Fruit fly (Drosophila melanogaster) whole organism, embryonic: Measurements from ENCODE around the gene CG32436.

ENCODE experiments used
- B-H2 ChIP-seq: fragments of 200-800 bp; sonication (Bioruptor generic); optimal IDR thresholded peaks from 2 replicates; lab custom pipeline; 2018; ENCODE audit warnings: missing biosample characterization, mild to moderate bottlenecking, missing genetic modification characterization
- BtbVII ChIP-seq: fragments of 200-800 bp; sonication (Bioruptor generic); optimal IDR thresholded peaks from 3 replicates; lab custom pipeline; 2017; ENCODE audit warnings: missing biosample characterization, mild to moderate bottlenecking, missing genetic modification characterization
- CG10147 ChIP-seq: fragments of 200-800 bp; sonication (Bioruptor generic); optimal IDR thresholded peaks from 2 replicates; lab custom pipeline; 2019; ENCODE audit warnings: missing biosample characterization, mild to moderate bottlenecking, missing genetic modification characterization, moderate library complexity
- CG10267 ChIP-seq: fragments of 200-800 bp; sonication (Bioruptor generic); optimal IDR thresholded peaks from 2 replicates; lab custom pipeline; 2018; ENCODE audit warnings: missing biosample characterization, mild to moderate bottlenecking, missing genetic modification characterization, moderate library complexity
- CG10543 ChIP-seq: fragments of 200-800 bp; sonication (Bioruptor generic); optimal IDR thresholded peaks from 3 replicates; lab custom pipeline; 2017; ENCODE audit warnings: missing biosample characterization, mild to moderate bottlenecking, missing genetic modification characterization, moderate library complexity
- CG11504 ChIP-seq: fragments of 200-800 bp; sonication (Bioruptor generic); optimal IDR thresholded peaks from 3 replicates; lab custom pipeline; 2019; ENCODE audit warnings: missing biosample characterization, mild to moderate bottlenecking, missing genetic modification characterization, moderate library complexity
- CG12391 ChIP-seq: fragments of 200-800 bp; sonication (Bioruptor generic); optimal IDR thresholded peaks from 3 replicates; lab custom pipeline; 2018; ENCODE audit warnings: missing biosample characterization, mild to moderate bottlenecking, missing genetic modification characterization, moderate library complexity
- CG12659 ChIP-seq: fragments of 200-800 bp; sonication (Bioruptor generic); optimal IDR thresholded peaks from 3 replicates; lab custom pipeline; 2017; ENCODE audit warnings: mild to moderate bottlenecking, missing biosample characterization, missing genetic modification reagents, missing genetic modification characterization
- CG12769 ChIP-seq: fragments of 200-800 bp; sonication (Bioruptor generic); optimal IDR thresholded peaks from 2 replicates; lab custom pipeline; 2019; ENCODE audit warnings: missing biosample characterization, mild to moderate bottlenecking, missing genetic modification characterization, moderate library complexity
- CG13424 ChIP-seq: fragments of 200-800 bp; sonication (Bioruptor generic); optimal IDR thresholded peaks from 2 replicates; lab custom pipeline; 2019; ENCODE audit warnings: missing biosample characterization, mild to moderate bottlenecking, missing genetic modification characterization, moderate library complexity
- CG13775 ChIP-seq: fragments of 200-800 bp; sonication (Bioruptor generic); optimal IDR thresholded peaks from 3 replicates; lab custom pipeline; 2017; ENCODE audit warnings: missing biosample characterization, mild to moderate bottlenecking, missing genetic modification characterization
- CG14014 ChIP-seq: fragments of 200-800 bp; sonication (Bioruptor generic); IDR thresholded peaks from 2 replicates; pipeline ENCODE4 v1.3.6; 2022; ENCODE audit warnings: missing biosample characterization, missing genetic modification characterization
- CG15073 ChIP-seq: fragments of 200-800 bp; sonication (Bioruptor generic); optimal IDR thresholded peaks from 2 replicates; lab custom pipeline; 2016; ENCODE audit warnings: missing biosample characterization, missing genetic modification characterization
- CG18619 ChIP-seq: fragments of 200-800 bp; sonication (Bioruptor generic); optimal IDR thresholded peaks from 3 replicates; lab custom pipeline; 2017; ENCODE audit warnings: missing biosample characterization, mild to moderate bottlenecking, missing genetic modification characterization
- CG2120 ChIP-seq: fragments of 200-800 bp; sonication (Bioruptor generic); optimal IDR thresholded peaks from 3 replicates; lab custom pipeline; 2016; ENCODE audit warnings: missing biosample characterization, missing genetic modification characterization
- CG3065 ChIP-seq: fragments of 200-800 bp; sonication (Bioruptor generic); optimal IDR thresholded peaks from 2 replicates; lab custom pipeline; 2016; ENCODE audit warnings: missing biosample characterization, missing genetic modification characterization
- CG3281 ChIP-seq: fragments of 200-800 bp; sonication (Bioruptor generic); optimal IDR thresholded peaks from 3 replicates; lab custom pipeline; 2017; ENCODE audit warnings: missing biosample characterization, mild to moderate bottlenecking, missing genetic modification characterization
- CG34376 ChIP-seq: fragments of 200-800 bp; sonication (Bioruptor generic); optimal IDR thresholded peaks from 2 replicates; lab custom pipeline; 2018; ENCODE audit warnings: missing biosample characterization, mild to moderate bottlenecking, missing genetic modification characterization
- CG3847 ChIP-seq: fragments of 200-800 bp; sonication (Bioruptor generic); IDR thresholded peaks from 2 replicates; pipeline ENCODE4 v1.3.6; 2022; ENCODE audit warnings: missing biosample characterization, missing genetic modification characterization
- CG6765 ChIP-seq: fragments of 200-800 bp; sonication (Bioruptor generic); optimal IDR thresholded peaks from 3 replicates; lab custom pipeline; 2017; ENCODE audit warnings: missing biosample characterization, mild to moderate bottlenecking, missing genetic modification characterization
- CG6813 ChIP-seq: fragments of 200-800 bp; sonication (Bioruptor generic); optimal IDR thresholded peaks from 2 replicates; lab custom pipeline; 2017; ENCODE audit warnings: missing biosample characterization, missing genetic modification characterization, mild to moderate bottlenecking, moderate library complexity, missing genetic modification reagents
- CG9727 ChIP-seq: fragments of 200-800 bp; sonication (Bioruptor generic); optimal IDR thresholded peaks from 3 replicates; lab custom pipeline; 2017; ENCODE audit warnings: missing biosample characterization, mild to moderate bottlenecking, missing genetic modification characterization
- CG9817 ChIP-seq: fragments of 200-800 bp; sonication (Bioruptor generic); optimal IDR thresholded peaks from 2 replicates; lab custom pipeline; 2018; ENCODE audit warnings: missing biosample characterization, mild to moderate bottlenecking, missing genetic modification characterization, moderate library complexity
- D19A ChIP-seq: fragments of 200-800 bp; optimal IDR thresholded peaks from 3 replicates; lab custom pipeline; 2019; ENCODE audit warnings: missing biosample characterization, mild to moderate bottlenecking, missing genetic modification characterization, moderate library complexity
- D19B ChIP-seq: fragments of 200-800 bp; sonication (Bioruptor generic); optimal IDR thresholded peaks from 2 replicates; lab custom pipeline; 2017; ENCODE audit warnings: missing biosample characterization, mild to moderate bottlenecking, missing genetic modification characterization
- Elba2 ChIP-seq: fragments of 200-800 bp; sonication (Bioruptor generic); optimal IDR thresholded peaks from 3 replicates; lab custom pipeline; 2016; ENCODE audit warnings: missing biosample characterization, missing genetic modification characterization
- Fer1 ChIP-seq: fragments of 200-800 bp; sonication (Bioruptor generic); optimal IDR thresholded peaks from 2 replicates; lab custom pipeline; 2017; ENCODE audit warnings: missing biosample characterization, mild to moderate bottlenecking, missing genetic modification characterization
- Fer3 ChIP-seq: fragments of 200-800 bp; sonication (Bioruptor generic); optimal IDR thresholded peaks from 2 replicates; lab custom pipeline; 2018; ENCODE audit warnings: missing biosample characterization, mild to moderate bottlenecking, missing genetic modification characterization, moderate library complexity
- Hsf ChIP-seq: fragments of 200-800 bp; sonication (Bioruptor generic); optimal IDR thresholded peaks from 3 replicates; lab custom pipeline; 2016; ENCODE audit warnings: missing biosample characterization, missing genetic modification characterization
- MTF-1 ChIP-seq: fragments of 200-800 bp; sonication (Bioruptor generic); optimal IDR thresholded peaks from 2 replicates; lab custom pipeline; 2018; ENCODE audit warnings: missing biosample characterization, mild to moderate bottlenecking, missing genetic modification characterization, borderline replicate concordance
- Med ChIP-seq: fragments of 200-800 bp; sonication (Bioruptor generic); peaks from one replicate; lab custom pipeline; 2016; ENCODE audit warnings: missing biosample characterization, missing genetic modification characterization, mild to moderate bottlenecking, inconsistent platforms, moderate library complexity
- Nf-YB ChIP-seq: fragments of 200-800 bp; sonication (Bioruptor generic); optimal IDR thresholded peaks from 3 replicates; lab custom pipeline; 2019; ENCODE audit warnings: missing biosample characterization, mild to moderate bottlenecking, missing genetic modification characterization, moderate library complexity
- ase ChIP-seq: fragments of 200-800 bp; sonication (Bioruptor generic); IDR thresholded peaks from 3 replicates; pipeline ENCODE4 v1.3.6; 2022; ENCODE audit warnings: missing biosample characterization, missing genetic modification characterization
- bigmax ChIP-seq: fragments of 200-800 bp; sonication (Bioruptor generic); optimal IDR thresholded peaks from 2 replicates; lab custom pipeline; 2018; ENCODE audit warnings: missing biosample characterization, mild to moderate bottlenecking, missing genetic modification characterization
- crol ChIP-seq: fragments of 200-800 bp; sonication (Bioruptor generic); IDR thresholded peaks from 2 replicates; pipeline ENCODE4 v1.3.6; 2022; ENCODE audit warnings: missing biosample characterization, missing genetic modification characterization
- cwo ChIP-seq: fragments of 200-800 bp; sonication (Bioruptor generic); optimal IDR thresholded peaks from 3 replicates; lab custom pipeline; 2017; ENCODE audit warnings: missing biosample characterization, missing genetic modification characterization, mild to moderate bottlenecking, moderate library complexity, missing genetic modification reagents
- dysf ChIP-seq: fragments of 200-800 bp; sonication (Bioruptor generic); IDR thresholded peaks from 3 replicates; pipeline ENCODE4 v1.3.6; 2022; ENCODE audit warnings: missing biosample characterization, missing genetic modification characterization
- fd3F ChIP-seq: fragments of 200-800 bp; sonication (Bioruptor generic); optimal IDR thresholded peaks from 2 replicates; lab custom pipeline; 2018; ENCODE audit warnings: missing biosample characterization, mild to moderate bottlenecking, missing genetic modification characterization, moderate library complexity
- gcm ChIP-seq: fragments of 200-800 bp; sonication (Bioruptor generic); optimal IDR thresholded peaks from 2 replicates; lab custom pipeline; 2019; ENCODE audit warnings: missing biosample characterization, mild to moderate bottlenecking, missing genetic modification characterization, moderate library complexity
- gem ChIP-seq: fragments of 200-800 bp; sonication (Bioruptor generic); optimal IDR thresholded peaks from 2 replicates; lab custom pipeline; 2019; ENCODE audit warnings: missing biosample characterization, mild to moderate bottlenecking, missing genetic modification characterization, moderate library complexity
- ind ChIP-seq: fragments of 200-800 bp; sonication (Bioruptor generic); optimal IDR thresholded peaks from 3 replicates; lab custom pipeline; 2016; ENCODE audit warnings: missing biosample characterization, missing genetic modification characterization
- lilli ChIP-seq: fragments of 200-800 bp; sonication (Bioruptor generic); optimal IDR thresholded peaks from 3 replicates; lab custom pipeline; 2016; ENCODE audit warnings: missing biosample characterization, missing genetic modification characterization
- mam ChIP-seq: fragments of 200-800 bp; sonication (Bioruptor generic); optimal IDR thresholded peaks from 3 replicates; lab custom pipeline; 2016; ENCODE audit warnings: missing biosample characterization, missing genetic modification characterization
- nerfin-2 ChIP-seq: fragments of 200-800 bp; sonication (Bioruptor generic); IDR thresholded peaks from 2 replicates; pipeline ENCODE4 v1.3.6; 2022; ENCODE audit warnings: missing biosample characterization, missing genetic modification characterization; ENCODE audit not compliant: partially characterized antibody
- pho ChIP-seq: fragments of 200-800 bp; sonication (Bioruptor generic); optimal IDR thresholded peaks from 2 replicates; lab custom pipeline; 2016; ENCODE audit warnings: missing biosample characterization, missing genetic modification characterization
- sens ChIP-seq: fragments of 200-800 bp; sonication (Bioruptor generic); peaks from one replicate; lab custom pipeline; 2016; ENCODE audit warnings: missing biosample characterization, missing genetic modification characterization
- sna ChIP-seq: fragments of 200-800 bp; sonication (Bioruptor generic); IDR thresholded peaks from 2 replicates; pipeline ENCODE4 v1.3.6; 2022; ENCODE audit warnings: missing biosample characterization, missing genetic modification characterization; ENCODE audit not compliant: partially characterized antibody
- sqz ChIP-seq: fragments of 200-800 bp; sonication (Bioruptor generic); optimal IDR thresholded peaks from 3 replicates; lab custom pipeline; 2018; ENCODE audit warnings: missing biosample characterization, mild to moderate bottlenecking, missing genetic modification characterization

CG32436 gene

DNA sequence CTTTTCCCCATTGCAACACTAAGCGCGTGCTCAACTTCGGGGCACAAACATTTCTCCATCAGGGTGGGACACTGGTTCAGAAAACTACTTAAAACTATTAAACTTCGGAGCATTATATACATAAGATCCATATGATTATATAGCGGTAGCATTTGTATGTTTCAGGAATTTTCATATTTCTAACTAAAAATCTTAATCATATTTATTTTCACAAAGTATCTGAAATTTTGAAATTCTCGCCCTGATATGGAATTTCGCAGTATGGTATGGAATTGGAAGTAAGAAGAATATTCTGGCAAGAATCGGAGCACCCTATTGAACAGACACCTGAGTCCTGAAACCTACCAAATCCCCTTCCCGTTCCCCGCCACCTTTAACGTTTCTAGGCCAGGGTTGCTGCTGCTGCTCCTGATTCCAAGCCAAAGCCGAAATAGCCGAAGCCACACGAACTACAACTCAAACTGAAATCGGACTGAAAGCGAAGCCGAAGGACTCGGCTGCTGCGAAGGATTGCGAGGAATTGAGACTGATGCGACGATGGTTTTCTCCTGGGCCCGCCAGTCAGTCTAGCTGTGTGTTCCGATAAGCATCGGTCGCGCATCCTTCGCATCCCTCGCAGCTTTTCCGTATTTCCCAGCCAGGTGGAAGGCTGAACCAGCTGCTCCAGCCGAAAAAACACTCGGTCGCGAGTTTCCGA, 21.9 kb upstream of the CG32436 start (continued):
- TF ChIP-seq B-H2 (GFP tag; lab: Kevin White, UChicago): peak; percentile 4
- no peak for TF ChIP-seq CG15073 (GFP tag; lab: Kevin White, UChicago)
- TF ChIP-seq CG9817 (tag; lab: Kevin White, UChicago): no peak
- peak; percentile 70 for TF ChIP-seq CG3281 (GFP tag; lab: Kevin White, UChicago)
- peak; percentile 28 for TF ChIP-seq CG12659 (GFP tag; lab: Kevin White, UChicago)
- peak; percentile 37 for TF ChIP-seq lilli (GFP tag; lab: Kevin White, UChicago)
- TF ChIP-seq CG13775 (GFP tag; lab: Kevin White, UChicago): peak; percentile 1
- peak; percentile 8 for TF ChIP-seq Nf-YB
- TF ChIP-seq CG10147 (GFP tag; lab: Kevin White, UChicago): peak; percentile 27
- TF ChIP-seq CG12391 (tag; lab: Kevin White, UChicago): peak; percentile 43
- peak; percentile 11 for TF ChIP-seq ind (GFP tag; lab: Kevin White, UChicago)
- TF ChIP-seq CG12769 (tag; lab: Kevin White, UChicago): peak; percentile 49
- TF ChIP-seq Elba2 (GFP tag; lab: Kevin White, UChicago): no peak
- TF ChIP-seq bigmax: no peak
- peak; percentile 48 for TF ChIP-seq gem
- peak; percentile 28 for TF ChIP-seq fd3F (GFP tag; lab: Kevin White, UChicago)
- TF ChIP-seq CG14014 (GFP tag; lab: Robert Waterston, UW): peak; percentile 39; the same call in 1 of the 2 replicates
- TF ChIP-seq BtbVII: peak; percentile 33
- no peak for TF ChIP-seq sqz
- peak; percentile 53 for TF ChIP-seq CG13424
- TF ChIP-seq CG3065: no peak
- TF ChIP-seq cwo (GFP tag; lab: Kevin White, UChicago): peak; percentile 24
- TF ChIP-seq Fer1 (GFP tag; lab: Kevin White, UChicago): peak; percentile 78
- TF ChIP-seq sens: peak; percentile 70
- peak; percentile 36; the same call in 1 of the 2 replicates for TF ChIP-seq CG3847 (GFP tag; lab: Robert Waterston, UW)
- TF ChIP-seq Fer3: peak; percentile 25
- TF ChIP-seq ase: 0 out of 3 replicates have a peak, but pooled peaks have one; percentile 27
- TF ChIP-seq sna (GFP tag; lab: Robert Waterston, UW): no peak
- peak; percentile 68 for TF ChIP-seq CG2120 (GFP tag; lab: Kevin White, UChicago)
- 0 out of 2 replicates have a peak, but pooled peaks have one; percentile 8 for TF ChIP-seq crol (GFP tag; lab: Robert Waterston, UW)
- peak; percentile 26 for TF ChIP-seq CG10267 (tag; lab: Kevin White, UChicago)
- TF ChIP-seq MTF-1 (GFP tag; lab: Kevin White, UChicago): no peak
- TF ChIP-seq Hsf (GFP tag; lab: Kevin White, UChicago): peak; percentile 0
- peak; percentile 28 for TF ChIP-seq pho
- peak; percentile 2 for TF ChIP-seq Med (GFP tag; lab: Kevin White, UChicago)
- peak; percentile 20 for TF ChIP-seq CG9727 (GFP tag; lab: Kevin White, UChicago)
- TF ChIP-seq CG10543 (GFP tag; lab: Kevin White, UChicago): peak; percentile 47
- peak; percentile 54 for TF ChIP-seq CG11504 (tag; lab: Kevin White, UChicago)
- TF ChIP-seq CG6813 (GFP tag; lab: Kevin White, UChicago): peak; percentile 43
- no peak for TF ChIP-seq mam
- TF ChIP-seq CG18619 (GFP tag; lab: Kevin White, UChicago): peak; percentile 7
- TF ChIP-seq CG6765 (GFP tag; lab: Kevin White, UChicago): peak; percentile 49
- peak; percentile 69 for TF ChIP-seq CG34376 (GFP tag; lab: Kevin White, UChicago)
- TF ChIP-seq D19A: peak; percentile 6
- TF ChIP-seq dysf: no peak
- no peak for TF ChIP-seq D19B (GFP tag; lab: Kevin White, UChicago)
- no peak for TF ChIP-seq nerfin-2 (GFP tag; lab: Robert Waterston, UW)
- no peak for TF ChIP-seq gcm (GFP tag; lab: Kevin White, UChicago)
